Fruit fly (Drosophila melanogaster): Measurements from ENCODE around the gene rtet.

DNA sequence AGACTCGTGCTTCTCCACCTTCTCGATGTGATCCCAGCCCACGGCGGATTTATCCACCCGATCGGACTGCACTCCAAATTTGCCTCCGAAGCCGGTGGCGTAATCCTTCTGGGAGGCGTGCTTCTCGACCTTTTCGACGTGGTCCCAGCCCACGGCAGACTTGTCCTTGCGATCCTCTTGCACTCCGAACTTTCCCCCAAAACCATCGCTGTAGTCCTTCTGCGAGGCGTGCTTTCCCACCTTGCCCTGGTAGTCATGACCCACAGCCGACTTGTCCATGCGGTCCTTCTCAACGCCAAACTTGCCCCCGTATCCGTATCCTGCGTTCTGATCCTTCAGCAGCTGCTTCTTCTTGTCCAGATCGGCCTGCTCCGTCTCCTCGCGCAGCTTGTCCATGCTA lies 44.8 kb upstream of the rtet start:
- no peak for TF ChIP-seq Hmr (GFP tag; optimal IDR thresholded peaks at IDR 0.05)
- no peak for TF ChIP-seq CG31388 (GFP tag; optimal IDR thresholded peaks at IDR 0.05)
- TF ChIP-seq wek (GFP tag; optimal IDR thresholded peaks at IDR 0.05), result no peak
- no peak for TF ChIP-seq CG31441 (GFP tag; IDR thresholded peaks at IDR 0.05)
- no peak for TF ChIP-seq CG6683 (GFP tag; optimal IDR thresholded peaks at IDR 0.05)
- no peak for TF ChIP-seq p53 (GFP tag; optimal IDR thresholded peaks at IDR 0.05)
- no peak for TF ChIP-seq E2f1 (GFP tag; IDR thresholded peaks at IDR 0.05)
- TF ChIP-seq CG14710 (tag; optimal IDR thresholded peaks at IDR 0.05), result no peak
- TF ChIP-seq Fer1 (GFP tag; optimal IDR thresholded peaks at IDR 0.05), result no peak
- no peak for TF ChIP-seq CG32767 (GFP tag; IDR thresholded peaks at IDR 0.05)
- no peak for TF ChIP-seq gt (GFP tag; IDR thresholded peaks at IDR 0.05)
- no peak for TF ChIP-seq mam (GFP tag; optimal IDR thresholded peaks at IDR 0.05)
- TF ChIP-seq gce (GFP tag; IDR thresholded peaks at IDR 0.05), result no peak
- TF ChIP-seq cg (GFP tag; optimal IDR thresholded peaks at IDR 0.05), result no peak
